Fruit fly (Drosophila melanogaster): ENCODE measurements around the gene Marcal1.
A peak's percentile ranks its signal among the peaks of the same experiment; 100 is the strongest.

Marcal1 gene

DNA sequence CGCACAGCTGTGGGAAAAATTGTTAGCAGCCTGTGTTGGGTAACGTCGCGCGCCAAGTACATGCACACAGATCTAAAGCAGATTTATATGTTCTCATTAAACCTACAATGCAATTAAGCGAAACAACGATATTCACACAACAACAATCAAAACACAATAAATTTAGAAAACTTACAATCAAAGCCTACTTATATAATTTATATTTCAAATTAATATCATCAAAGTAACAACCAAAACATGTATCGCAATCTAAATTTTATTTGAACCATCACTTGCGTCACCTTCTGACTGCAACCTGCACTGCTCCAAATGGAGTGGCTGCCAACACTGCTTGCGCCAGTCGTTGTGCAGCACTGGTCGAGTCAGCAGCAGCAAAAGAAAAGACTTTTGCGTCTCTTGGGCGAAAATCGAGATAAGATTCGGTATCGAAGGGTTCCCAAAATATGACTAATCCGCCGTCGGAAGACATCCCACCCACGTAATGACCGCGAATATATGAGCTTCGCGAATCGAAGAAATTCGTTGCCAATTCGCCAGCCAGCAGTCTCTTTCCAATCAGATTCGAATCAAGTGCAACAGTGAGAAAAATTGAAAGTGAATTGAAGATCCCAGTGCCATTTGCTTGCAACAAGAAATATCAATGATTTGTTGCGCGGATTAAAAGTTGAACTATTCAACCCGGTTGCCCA, 26.1 kb downstream of the Marcal1 start, which contains the start of the genes CG8892 and CG34126 (continued):
- peak in 1 of 2 experiments; percentile 84 for TF ChIP-seq eve (GFP tag; optimal IDR thresholded peaks at IDR 0.05)
- peak; percentile 78 for TF ChIP-seq CG11696 (GFP tag; IDR thresholded peaks at IDR 0.05)
- TF ChIP-seq sob (GFP tag; IDR thresholded peaks at IDR 0.05) = peak; percentile 98
- TF ChIP-seq crol (GFP tag; IDR thresholded peaks at IDR 0.05) = no peak
- TF ChIP-seq Eip74EF (GFP tag; optimal IDR thresholded peaks at IDR 0.05) = peak in 1 of 2 experiments; percentile 85
- TF ChIP-seq CG16863 (GFP tag; optimal IDR thresholded peaks at IDR 0.05) = peak; percentile 95
- TF ChIP-seq bowl (GFP tag; IDR thresholded peaks at IDR 0.05) = peak; percentile 74
- TF ChIP-seq Fer2 (tag; optimal IDR thresholded peaks at IDR 0.05) = peak; percentile 97
- TF ChIP-seq nmo (GFP tag; optimal IDR thresholded peaks at IDR 0.05) = peak; percentile 98
- peak; percentile 90 for TF ChIP-seq ATbp (GFP tag; optimal IDR thresholded peaks at IDR 0.05)
- TF ChIP-seq Hr78 (GFP tag; optimal IDR thresholded peaks at IDR 0.05) = peak in 1 of 2 experiments; percentile 75
- TF ChIP-seq CG10979 (tag; optimal IDR thresholded peaks at IDR 0.05) = peak; percentile 95
- TF ChIP-seq C15 (GFP tag; IDR thresholded peaks at IDR 0.05) = peak; percentile 89
- peak; percentile 93 for TF ChIP-seq trem (tag; optimal IDR thresholded peaks at IDR 0.05)
- no peak for TF ChIP-seq Doc3 (GFP tag; IDR thresholded peaks at IDR 0.05; ENCODE audit: partially characterized antibody)
- peak; percentile 95 for TF ChIP-seq dmrt99B (tag; optimal IDR thresholded peaks at IDR 0.05)
- peak; percentile 96 for TF ChIP-seq shn (GFP tag; optimal IDR thresholded peaks at IDR 0.05)
- peak; percentile 97 for TF ChIP-seq CG3281 (GFP tag; optimal IDR thresholded peaks at IDR 0.05)
- peak; percentile 48; the same call in 1 of the 2 replicates for TF ChIP-seq amos (GFP tag; IDR thresholded peaks at IDR 0.05; ENCODE audit: partially characterized antibody)
- TF ChIP-seq Poxn (GFP tag; IDR thresholded peaks at IDR 0.05) = peak; percentile 86
- peak in 1 of 2 experiments; percentile 92 for TF ChIP-seq Dfd (GFP tag; optimal IDR thresholded peaks at IDR 0.05)
- TF ChIP-seq Adf1 (GFP tag; IDR thresholded peaks at IDR 0.05) = peak; percentile 80
- TF ChIP-seq CG7271 (tag; optimal IDR thresholded peaks at IDR 0.05) = peak; percentile 85
- peak; percentile 96 for TF ChIP-seq zen (tag; optimal IDR thresholded peaks at IDR 0.05)
- peak; percentile 81 for TF ChIP-seq Sry-β (GFP tag; optimal IDR thresholded peaks at IDR 0.05)
- peak; percentile 87; the same call in 2 of the 4 replicates for TF ChIP-seq chinmo (GFP tag; IDR thresholded peaks at IDR 0.05; ENCODE audit: partially characterized antibody)
- peak; percentile 93 for TF ChIP-seq Side (GFP tag; optimal IDR thresholded peaks at IDR 0.05)
- peak; percentile 87 for TF ChIP-seq CG2116 (GFP tag; optimal IDR thresholded peaks at IDR 0.05)
- peak; percentile 93 for TF ChIP-seq toy (GFP tag; IDR thresholded peaks at IDR 0.05)
- peak; percentile 97 for TF ChIP-seq CG7839 (tag; optimal IDR thresholded peaks at IDR 0.05)
- peak; percentile 93 for TF ChIP-seq CG17385 (GFP tag; optimal IDR thresholded peaks at IDR 0.05)
- TF ChIP-seq Gug (GFP tag; IDR thresholded peaks at IDR 0.05) = peak; percentile 99
- no peak for TF ChIP-seq lov (optimal IDR thresholded peaks at IDR 0.05)
- TF ChIP-seq lov (GFP tag; IDR thresholded peaks at IDR 0.05) = peak; percentile 72; the same call in 2 of the 3 replicates
- no peak for TF ChIP-seq CG17568 (GFP tag; optimal IDR thresholded peaks at IDR 0.05)
- peak; percentile 98 for TF ChIP-seq Xrp1 (GFP tag; IDR thresholded peaks at IDR 0.05)
- TF ChIP-seq ro (GFP tag; IDR thresholded peaks at IDR 0.05) = peak; percentile 93
- peak; percentile 99 for TF ChIP-seq Xbp1 (GFP tag; optimal IDR thresholded peaks at IDR 0.05)
- TF ChIP-seq Blimp-1 (GFP tag; optimal IDR thresholded peaks at IDR 0.05) = peak; percentile 92
- peak; percentile 93 for TF ChIP-seq peb (GFP tag; IDR thresholded peaks at IDR 0.05)
- peak; percentile 89 for TF ChIP-seq tap (tag; optimal IDR thresholded peaks at IDR 0.05)
- TF ChIP-seq CG14441 (GFP tag; IDR thresholded peaks at IDR 0.05) = peak; percentile 94
- no peak for TF ChIP-seq tna (GFP tag; IDR thresholded peaks at IDR 0.05; ENCODE audit: partially characterized antibody)
- TF ChIP-seq so (GFP tag; IDR thresholded peaks at IDR 0.05) = peak; percentile 95
- TF ChIP-seq CG16779 (GFP tag; IDR thresholded peaks at IDR 0.05) = peak; percentile 85
- no peak for TF ChIP-seq HLHmδ (GFP tag; optimal IDR thresholded peaks at IDR 0.05)
- TF ChIP-seq CG17829 (tag; optimal IDR thresholded peaks at IDR 0.05) = peak; percentile 98
- peak; percentile 96 for TF ChIP-seq PHDP (tag; optimal IDR thresholded peaks at IDR 0.05)
- TF ChIP-seq CG32532 (GFP tag; IDR thresholded peaks at IDR 0.05) = peak; percentile 96

Data from whole organism, embryonic.